Fruit fly (Drosophila melanogaster) whole organism, embryonic: Measurements from ENCODE around the gene CG10055.

ENCODE experiments used
- ATbp ChIP-seq: fragments of 200-800 bp; sonication (Bioruptor generic); optimal IDR thresholded peaks from 2 replicates; lab custom pipeline; 2017; ENCODE audit warnings: missing biosample characterization, mild to moderate bottlenecking, missing genetic modification characterization, missing genetic modification reagents
- B-H1 ChIP-seq: fragments of 200-800 bp; sonication (Bioruptor generic); IDR thresholded peaks from 3 replicates; pipeline ENCODE4 v1.3.6; 2022; ENCODE audit warnings: missing biosample characterization, missing genetic modification characterization
- BtbVII ChIP-seq: fragments of 200-800 bp; sonication (Bioruptor generic); optimal IDR thresholded peaks from 3 replicates; lab custom pipeline; 2017; ENCODE audit warnings: missing biosample characterization, mild to moderate bottlenecking, missing genetic modification characterization
- CG10543 ChIP-seq: fragments of 200-800 bp; sonication (Bioruptor generic); optimal IDR thresholded peaks from 3 replicates; lab custom pipeline; 2017; ENCODE audit warnings: missing biosample characterization, mild to moderate bottlenecking, missing genetic modification characterization, moderate library complexity
- CG11696 ChIP-seq: fragments of 200-800 bp; sonication (Bioruptor generic); IDR thresholded peaks from 2 replicates; pipeline ENCODE4 v1.3.6; 2022; ENCODE audit warnings: missing biosample characterization, missing genetic modification characterization
- CG12104 ChIP-seq: fragments of 200-800 bp; sonication (Bioruptor generic); optimal IDR thresholded peaks from 3 replicates; lab custom pipeline; 2016; ENCODE audit warnings: missing biosample characterization, missing genetic modification characterization
- CG13424 ChIP-seq: fragments of 200-800 bp; sonication (Bioruptor generic); optimal IDR thresholded peaks from 2 replicates; lab custom pipeline; 2019; ENCODE audit warnings: missing biosample characterization, mild to moderate bottlenecking, missing genetic modification characterization, moderate library complexity
- CG15479 ChIP-seq: fragments of 200-800 bp; sonication (Bioruptor generic); optimal IDR thresholded peaks from 3 replicates; lab custom pipeline; 2019; ENCODE audit warnings: missing biosample characterization, mild to moderate bottlenecking, missing genetic modification characterization, moderate library complexity
- CG15696 ChIP-seq: fragments of 200-800 bp; sonication (Bioruptor generic); optimal IDR thresholded peaks from 2 replicates; lab custom pipeline; 2019; ENCODE audit warnings: missing biosample characterization, mild to moderate bottlenecking, missing genetic modification characterization, moderate library complexity
- CG1603 ChIP-seq: fragments of 200-800 bp; sonication (Bioruptor generic); optimal IDR thresholded peaks from 2 replicates; lab custom pipeline; 2019; ENCODE audit warnings: missing biosample characterization, mild to moderate bottlenecking, missing genetic modification characterization, moderate library complexity
- CG1647 ChIP-seq: fragments of 200-800 bp; sonication (Bioruptor generic); optimal IDR thresholded peaks from 3 replicates; lab custom pipeline; 2016; ENCODE audit warnings: missing biosample characterization, missing genetic modification characterization
- CG16815 ChIP-seq: fragments of 200-800 bp; sonication (Bioruptor generic); optimal IDR thresholded peaks from 3 replicates; lab custom pipeline; 2017; ENCODE audit warnings: missing biosample characterization, mild to moderate bottlenecking, missing genetic modification characterization
- CG1832 ChIP-seq: fragments of 200-800 bp; sonication (Bioruptor generic); optimal IDR thresholded peaks from 2 replicates; lab custom pipeline; 2017; ENCODE audit warnings: missing biosample characterization, mild to moderate bottlenecking, missing genetic modification characterization, inconsistent platforms
- CG2199 ChIP-seq: fragments of 200-800 bp; sonication (Bioruptor generic); IDR thresholded peaks from 3 replicates; pipeline ENCODE4 v1.3.6; 2022; ENCODE audit warnings: missing biosample characterization, missing genetic modification characterization
- CG2712 ChIP-seq: fragments of 200-800 bp; optimal IDR thresholded peaks from 3 replicates; lab custom pipeline; 2019; ENCODE audit warnings: missing biosample characterization, mild to moderate bottlenecking, missing genetic modification characterization, moderate library complexity
- CG4854 ChIP-seq: fragments of 200-800 bp; sonication (Bioruptor generic); optimal IDR thresholded peaks from 2 replicates; lab custom pipeline; 2016; ENCODE audit warnings: missing biosample characterization, missing genetic modification characterization, inconsistent platforms
- CG5953 ChIP-seq: fragments of 200-800 bp; sonication (Bioruptor generic); IDR thresholded peaks from 2 replicates; pipeline ENCODE4 v1.3.6; 2022; ENCODE audit warnings: missing biosample characterization, missing genetic modification characterization
- CG6791 ChIP-seq: fragments of 200-800 bp; sonication (Bioruptor generic); IDR thresholded peaks from 3 replicates; pipeline ENCODE4 v1.3.6; 2022; ENCODE audit warnings: missing biosample characterization, missing genetic modification characterization; ENCODE audit not compliant: partially characterized antibody
- CG9797 ChIP-seq: fragments of 200-800 bp; sonication (Bioruptor generic); optimal IDR thresholded peaks from 3 replicates; lab custom pipeline; 2018; ENCODE audit warnings: missing biosample characterization, mild to moderate bottlenecking, missing genetic modification characterization
- CG9932 ChIP-seq: fragments of 200-800 bp; sonication (Bioruptor generic); IDR thresholded peaks from 2 replicates; pipeline ENCODE4 v1.3.6; 2022; ENCODE audit warnings: missing biosample characterization, missing genetic modification characterization
- CoRest ChIP-seq: fragments of 200-800 bp; sonication (Bioruptor generic); optimal IDR thresholded peaks from 3 replicates; lab custom pipeline; 2018; ENCODE audit warnings: missing biosample characterization, mild to moderate bottlenecking, missing genetic modification characterization, moderate library complexity
- Ets65A ChIP-seq: fragments of 200-800 bp; sonication (Bioruptor generic); peaks from one replicate; lab custom pipeline; 2016; ENCODE audit warnings: missing biosample characterization, missing genetic modification characterization
- HLH4C ChIP-seq: fragments of 200-800 bp; sonication (Bioruptor generic); IDR thresholded peaks from 3 replicates; pipeline ENCODE4 v1.3.6; 2022; ENCODE audit warnings: missing biosample characterization, missing genetic modification characterization; ENCODE audit not compliant: partially characterized antibody
- Hr3 ChIP-seq: fragments of 200-800 bp; sonication (Bioruptor generic); optimal IDR thresholded peaks from 3 replicates; lab custom pipeline; 2016; ENCODE audit warnings: missing biosample characterization, missing genetic modification characterization
- Kr ChIP-seq: fragments of 200-800 bp; sonication (Bioruptor generic); optimal IDR thresholded peaks from 2 replicates; lab custom pipeline; 2017; ENCODE audit warnings: missing biosample characterization, mild to moderate bottlenecking, missing genetic modification characterization
- Pdp1 ChIP-seq, 2 experiments: fragments of 200-800 bp; sonication (Bioruptor generic); optimal IDR thresholded peaks; 3 replicates each; lab custom pipeline; 2016; ENCODE audit warnings: missing biosample characterization in 2 of 2, missing genetic modification characterization in 2 of 2, mild to moderate bottlenecking in 1 of 2, moderate library complexity in 1 of 2
- Sox102F ChIP-seq: fragments of 200-800 bp; sonication (Bioruptor generic); optimal IDR thresholded peaks from 2 replicates; lab custom pipeline; 2018; ENCODE audit warnings: missing biosample characterization, mild to moderate bottlenecking, missing genetic modification characterization, moderate library complexity
- Spps ChIP-seq: fragments of 200-800 bp; sonication (Bioruptor generic); optimal IDR thresholded peaks from 2 replicates; lab custom pipeline; 2018; ENCODE audit warnings: missing biosample characterization, mild to moderate bottlenecking, missing genetic modification characterization
- az2 ChIP-seq: fragments of 200-800 bp; sonication (Bioruptor generic); optimal IDR thresholded peaks from 3 replicates; lab custom pipeline; 2016; ENCODE audit warnings: missing biosample characterization, missing genetic modification characterization
- corto ChIP-seq: fragments of 200-800 bp; sonication (Bioruptor generic); optimal IDR thresholded peaks from 2 replicates; lab custom pipeline; 2016; ENCODE audit warnings: missing biosample characterization, mild to moderate bottlenecking, missing genetic modification characterization, moderate library complexity
- dati ChIP-seq: fragments of 200-800 bp; sonication (Bioruptor generic); IDR thresholded peaks from 2 replicates; pipeline ENCODE4 v1.3.6; 2022; ENCODE audit warnings: missing biosample characterization, missing genetic modification characterization
- dm ChIP-seq: fragments of 200-800 bp; sonication (Bioruptor generic); optimal IDR thresholded peaks from 3 replicates; lab custom pipeline; 2016; ENCODE audit warnings: missing biosample characterization, missing genetic modification characterization
- dmrt11E ChIP-seq: fragments of 200-800 bp; sonication (Bioruptor generic); optimal IDR thresholded peaks from 3 replicates; lab custom pipeline; 2018; ENCODE audit warnings: missing biosample characterization, mild to moderate bottlenecking, missing genetic modification characterization, moderate library complexity
- esg ChIP-seq: fragments of 200-800 bp; sonication (Bioruptor generic); conservative IDR thresholded peaks from 2 replicates; pipeline ENCODE4 v1.3.6; 2022; ENCODE audit warnings: missing biosample characterization, missing genetic modification characterization
- hb ChIP-seq: fragments of 200-800 bp; sonication (Bioruptor generic); IDR thresholded peaks from 3 replicates; pipeline ENCODE4 v1.3.6; 2022; ENCODE audit warnings: missing biosample characterization, missing genetic modification characterization; ENCODE audit not compliant: partially characterized antibody
- kay ChIP-seq: fragments of 200-800 bp; sonication (Bioruptor generic); optimal IDR thresholded peaks from 2 replicates; lab custom pipeline; 2016; ENCODE audit warnings: missing biosample characterization, missing genetic modification characterization
- klu ChIP-seq: fragments of 200-800 bp; sonication (Bioruptor generic); IDR thresholded peaks from 2 replicates; pipeline ENCODE4 v1.3.6; 2022; ENCODE audit warnings: missing biosample characterization, missing genetic modification characterization
- kni ChIP-seq: fragments of 200-800 bp; sonication (Bioruptor generic); optimal IDR thresholded peaks from 3 replicates; lab custom pipeline; 2017; ENCODE audit warnings: mild to moderate bottlenecking, missing biosample characterization, missing genetic modification reagents, missing genetic modification characterization
- lmd ChIP-seq: fragments of 200-800 bp; sonication (Bioruptor generic); IDR thresholded peaks from 2 replicates; pipeline ENCODE4 v1.3.6; 2022; ENCODE audit warnings: missing biosample characterization, missing genetic modification characterization
- lov ChIP-seq, 2 experiments: fragments of 200-800 bp in 1 of 2; fragments of >200 bp in 1 of 2; sonication (Bioruptor generic) in 1 of 2; IDR thresholded peaks in 1 of 2; optimal IDR thresholded peaks in 1 of 2; 2 replicates in 1 of 2; 3 replicates in 1 of 2; pipeline versions ENCODE4 v1.3.6 to Lab custom; 2017 to 2022; ENCODE audit warnings: missing biosample characterization in 1 of 2, missing genetic modification characterization in 1 of 2
- nmo ChIP-seq: fragments of 200-800 bp; sonication (Bioruptor generic); optimal IDR thresholded peaks from 2 replicates; lab custom pipeline; 2018; ENCODE audit warnings: missing biosample characterization, mild to moderate bottlenecking, missing genetic modification characterization, moderate library complexity
- nom ChIP-seq: fragments of 200-800 bp; sonication (Bioruptor generic); optimal IDR thresholded peaks from 2 replicates; lab custom pipeline; 2017; ENCODE audit warnings: missing biosample characterization, missing genetic modification characterization, mild to moderate bottlenecking, moderate library complexity, missing genetic modification reagents
- pho ChIP-seq: fragments of 200-800 bp; sonication (Bioruptor generic); optimal IDR thresholded peaks from 2 replicates; lab custom pipeline; 2016; ENCODE audit warnings: missing biosample characterization, missing genetic modification characterization
- phol ChIP-seq: fragments of 200-800 bp; sonication (Bioruptor generic); optimal IDR thresholded peaks from 3 replicates; lab custom pipeline; 2018; ENCODE audit warnings: missing biosample characterization, mild to moderate bottlenecking, missing genetic modification characterization, moderate library complexity
- slou ChIP-seq: fragments of 200-800 bp; sonication (Bioruptor generic); optimal IDR thresholded peaks from 3 replicates; lab custom pipeline; 2016; ENCODE audit warnings: missing biosample characterization, missing genetic modification characterization
- slp2 ChIP-seq: fragments of 200-800 bp; sonication (Bioruptor generic); optimal IDR thresholded peaks from 2 replicates; lab custom pipeline; 2016; ENCODE audit warnings: missing biosample characterization, missing genetic modification characterization
- unc-4 ChIP-seq: fragments of 200-800 bp; sonication (Bioruptor generic); IDR thresholded peaks from 2 replicates; pipeline ENCODE4 v1.3.6; 2022; ENCODE audit warnings: missing biosample characterization, missing genetic modification characterization; ENCODE audit not compliant: partially characterized antibody
- vvl ChIP-seq: fragments of 200-800 bp; sonication (Bioruptor generic); IDR thresholded peaks from 2 replicates; pipeline ENCODE4 v1.3.6; 2022; ENCODE audit warnings: missing biosample characterization, missing genetic modification characterization
- zen2 ChIP-seq: fragments of 200-800 bp; sonication (Bioruptor generic); IDR thresholded peaks from 3 replicates; pipeline ENCODE4 v1.3.6; 2022; ENCODE audit warnings: missing biosample characterization, missing genetic modification characterization; ENCODE audit not compliant: partially characterized antibody

Gene CG10055

DNA sequence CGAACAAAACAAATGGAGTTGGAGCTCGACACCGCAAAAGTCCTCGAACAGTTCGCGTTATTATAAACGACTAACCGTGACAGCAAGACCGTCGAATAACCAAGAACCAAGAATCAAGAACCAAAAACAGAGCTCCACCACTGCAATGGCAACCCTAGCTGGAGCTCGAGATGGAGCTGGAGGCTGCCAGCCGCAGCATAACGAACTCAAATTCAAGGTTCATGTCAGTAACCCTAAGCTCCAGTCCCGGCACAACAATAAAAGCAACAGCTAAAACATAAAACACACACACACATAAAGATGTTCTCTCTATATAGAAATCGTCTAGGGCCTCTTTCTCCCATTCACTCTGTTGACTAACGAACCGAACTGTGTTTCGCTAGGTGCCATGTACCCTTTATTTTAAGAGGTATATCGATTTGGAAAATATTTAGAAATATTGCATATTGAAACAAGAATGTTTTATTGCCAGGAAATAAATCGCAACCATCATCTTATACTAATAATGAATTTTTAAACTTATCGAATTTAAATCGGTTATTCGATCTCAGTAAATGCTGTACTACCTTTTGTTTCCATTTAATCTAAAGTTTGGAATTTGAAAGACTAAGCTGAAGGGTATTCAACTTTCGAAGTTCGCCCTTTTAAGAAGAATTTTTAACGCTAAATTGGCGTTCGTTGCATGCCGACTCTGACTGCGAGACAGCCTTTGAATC is 14.9 kb downstream of the CG10055 start (continued):
- TF ChIP-seq CG1603 (tag; lab: Kevin White, UChicago) (no peak), unc-4 (no peak), az2 (peak; percentile 7), pho (no peak), CG5953 (GFP tag; lab: Robert Waterston, UW) (no peak), kay (GFP tag; lab: Kevin White, UChicago) (no peak), CG2712 (tag; lab: Kevin White, UChicago) (peak; percentile 65), corto (no peak), CG1832 (no peak), dm (no peak), hb (GFP tag; lab: Robert Waterston, UW) (no peak), CG9932 (no peak), dmrt11E (tag; lab: Kevin White, UChicago) (peak; percentile 59), CG11696 (no peak), nom (GFP tag; lab: Kevin White, UChicago) (peak; percentile 23), slou (GFP tag; lab: Kevin White, UChicago) (no peak), CG13424 (tag; lab: Kevin White, UChicago) (peak; percentile 18)

dm6 chr3R:7169927-7170326 is 16.5 kb downstream of the CG10055 start:
- TF ChIP-seq slp2 (GFP tag; lab: Kevin White, UChicago) = no peak
- peak in 1 of 2 experiments; percentile 87 for TF ChIP-seq Pdp1 (GFP tag; optimal IDR thresholded peaks at IDR 0.05; lab: Kevin White, UChicago)
- TF ChIP-seq lmd = no peak
- no peak for TF ChIP-seq Ets65A
- no peak for TF ChIP-seq CG15479 (GFP tag; lab: Kevin White, UChicago)
- no peak for TF ChIP-seq CG9797 (GFP tag; lab: Kevin White, UChicago)
- TF ChIP-seq CoRest (tag; lab: Kevin White, UChicago) = no peak
- no peak for TF ChIP-seq esg (GFP tag; lab: Robert Waterston, UW)
- no peak for TF ChIP-seq CG12104
- no peak for TF ChIP-seq Kr (GFP tag; lab: Kevin White, UChicago)
- no peak for TF ChIP-seq klu
- no peak for TF ChIP-seq CG1832
- TF ChIP-seq Sox102F (GFP tag; lab: Kevin White, UChicago) = no peak
- no peak for TF ChIP-seq ATbp (GFP tag; lab: Kevin White, UChicago)
- no peak for TF ChIP-seq CG1647 (GFP tag; lab: Kevin White, UChicago)
- no peak for TF ChIP-seq BtbVII
- TF ChIP-seq phol (tag; lab: Kevin White, UChicago) = no peak
- TF ChIP-seq lov (optimal IDR thresholded peaks at IDR 0.05; lab: Kevin White, UChicago) = no peak
- TF ChIP-seq lov (GFP tag; IDR thresholded peaks at IDR 0.05; lab: Robert Waterston, UW) = no peak
- no peak for TF ChIP-seq dati (GFP tag; lab: Robert Waterston, UW)
- TF ChIP-seq nmo = no peak
- no peak for TF ChIP-seq CG6791 (GFP tag; lab: Robert Waterston, UW)
- no peak for TF ChIP-seq Spps (tag; lab: Kevin White, UChicago)
- no peak for TF ChIP-seq HLH4C (GFP tag; lab: Robert Waterston, UW)
- no peak for TF ChIP-seq CG4854 (GFP tag; lab: Kevin White, UChicago)
- TF ChIP-seq CG15696 (tag; lab: Kevin White, UChicago) = no peak
- no peak for TF ChIP-seq CG16815 (GFP tag; lab: Kevin White, UChicago)
- peak; percentile 62; the same call in 1 of the 2 replicates for TF ChIP-seq vvl
- TF ChIP-seq B-H1 (GFP tag; lab: Robert Waterston, UW) = no peak
- TF ChIP-seq zen2 (GFP tag; lab: Robert Waterston, UW) = no peak
- no peak for TF ChIP-seq Hr3 (GFP tag; lab: Kevin White, UChicago)
- TF ChIP-seq CG10543 (GFP tag; lab: Kevin White, UChicago) = no peak
- no peak for TF ChIP-seq CG2199 (GFP tag; lab: Robert Waterston, UW)
- peak; percentile 84 for TF ChIP-seq kni (GFP tag; lab: Kevin White, UChicago)
